Worm (Caenorhabditis elegans) whole organism, young adult: Measurements from ENCODE around the gene C46C2.5.

Source experiments
- B0336.3 ChIP-seq: fragments of 200-800 bp; sonication (Bioruptor generic); IDR thresholded peaks from 2 replicates; pipeline ENCODE4 v1.3.6; 2022; ENCODE audit warnings: missing genetic modification characterization, missing compliant biosample characterization
- F39B2.1 ChIP-seq: fragments of 200-800 bp; sonication (Bioruptor generic); IDR thresholded peaks from 2 replicates; pipeline ENCODE4 v1.3.6; 2022; ENCODE audit warnings: missing genetic modification reagents, missing genetic modification characterization, missing compliant biosample characterization
- F52B5.7 ChIP-seq: sonication (generic microtip); optimal IDR thresholded peaks from 2 replicates; lab custom pipeline; 2016; ENCODE audit warnings: mild to moderate bottlenecking, missing genetic modification characterization, missing compliant biosample characterization
- F57A8.1 ChIP-seq: fragments of 200-800 bp; sonication (Bioruptor generic); optimal IDR thresholded peaks from 2 replicates; lab custom pipeline; 2018; ENCODE audit warnings: mild to moderate bottlenecking, missing genetic modification characterization, moderate library complexity, missing compliant biosample characterization
- K12H6.12 ChIP-seq: fragments of 200-800 bp; sonication (Bioruptor generic); optimal IDR thresholded peaks from 2 replicates; lab custom pipeline; 2018; ENCODE audit warnings: mild to moderate bottlenecking, missing genetic modification characterization, missing compliant biosample characterization
- T07F8.4 ChIP-seq: sonication (generic microtip); optimal IDR thresholded peaks from 2 replicates; lab custom pipeline; 2016; ENCODE audit warnings: mild to moderate bottlenecking, missing genetic modification characterization, moderate library complexity, missing compliant biosample characterization
- Y53F4B.3 ChIP-seq: fragments of 200-800 bp; sonication (Bioruptor generic); IDR thresholded peaks from 2 replicates; pipeline ENCODE4 v1.3.6; 2022; ENCODE audit warnings: missing genetic modification reagents, missing genetic modification characterization, missing compliant biosample characterization
- athp-1 ChIP-seq: sonication (generic microtip); optimal IDR thresholded peaks from 2 replicates; lab custom pipeline; 2017; ENCODE audit warnings: mild to moderate bottlenecking, missing genetic modification characterization, missing compliant biosample characterization
- attf-6 ChIP-seq: fragments of 200-800 bp; sonication (Bioruptor generic); IDR thresholded peaks from 2 replicates; pipeline ENCODE4 v1.3.6; 2022; ENCODE audit warnings: missing genetic modification reagents, missing genetic modification characterization, missing compliant biosample characterization
- bed-1 ChIP-seq: fragments of 200-800 bp; sonication (Bioruptor generic); IDR thresholded peaks from 2 replicates; pipeline ENCODE4 v1.3.6; 2022; ENCODE audit warnings: missing genetic modification reagents, missing genetic modification characterization, missing compliant biosample characterization
- cebp-1 ChIP-seq, 2 experiments: fragments of 200-800 bp in 1 of 2; sonication (Bioruptor generic) in 1 of 2; sonication (generic microtip) in 1 of 2; IDR thresholded peaks in 1 of 2; optimal IDR thresholded peaks in 1 of 2; 2 replicates each; pipeline versions ENCODE4 v1.3.6 to Lab custom; 2017 to 2022; ENCODE audit warnings: missing compliant biosample characterization in 2 of 2, missing genetic modification characterization in 2 of 2, mild to moderate bottlenecking in 1 of 2, missing genetic modification reagents in 1 of 2, moderate library complexity in 1 of 2
- cebp-2 ChIP-seq: fragments of 200-800 bp; sonication (Bioruptor generic); IDR thresholded peaks from 2 replicates; pipeline ENCODE4 v1.3.6; 2022; ENCODE audit warnings: missing genetic modification characterization, missing compliant biosample characterization
- ceh-100 ChIP-seq: fragments of 200-800 bp; sonication (Bioruptor generic); IDR thresholded peaks from 2 replicates; pipeline ENCODE4 v1.3.6; 2022; ENCODE audit warnings: missing genetic modification reagents, missing genetic modification characterization, missing compliant biosample characterization
- ceh-27 ChIP-seq: fragments of 200-800 bp; sonication (Bioruptor generic); optimal IDR thresholded peaks from 2 replicates; lab custom pipeline; 2018; ENCODE audit warnings: mild to moderate bottlenecking, missing genetic modification characterization, moderate library complexity, missing compliant biosample characterization
- ceh-79 ChIP-seq: sonication (generic microtip); optimal IDR thresholded peaks from 2 replicates; lab custom pipeline; 2017; ENCODE audit warnings: mild to moderate bottlenecking, missing genetic modification characterization, missing compliant biosample characterization
- dox-1 ChIP-seq: fragments of 200-800 bp; sonication (Bioruptor generic); IDR thresholded peaks from 2 replicates; pipeline ENCODE4 v1.3.6; 2022; ENCODE audit warnings: missing genetic modification reagents, missing genetic modification characterization, missing compliant biosample characterization
- dpff-1 ChIP-seq: sonication (generic microtip); optimal IDR thresholded peaks from 2 replicates; lab custom pipeline; 2017; ENCODE audit warnings: mild to moderate bottlenecking, missing genetic modification characterization, missing compliant biosample characterization
- dpl-1 ChIP-seq: fragments of 150-350 bp; optimal IDR thresholded peaks from 2 replicates; lab custom pipeline; 2014; ENCODE audit warnings: missing biosample characterization, missing genetic modification reagents, missing genetic modification characterization
- ekl-4 ChIP-seq: fragments of 200-800 bp; sonication (Bioruptor generic); IDR thresholded peaks from 2 replicates; pipeline ENCODE4 v1.3.6; 2022; ENCODE audit warnings: missing genetic modification reagents, missing genetic modification characterization, missing compliant biosample characterization
- ets-4 ChIP-seq: fragments of 200-800 bp; sonication (Bioruptor generic); optimal IDR thresholded peaks from 2 replicates; lab custom pipeline; 2018; ENCODE audit warnings: mild to moderate bottlenecking, missing genetic modification characterization, missing compliant biosample characterization
- fkh-3 ChIP-seq: sonication (generic microtip); optimal IDR thresholded peaks from 2 replicates; lab custom pipeline; 2016; ENCODE audit warnings: mild to moderate bottlenecking, missing genetic modification characterization, missing compliant biosample characterization
- gei-17 ChIP-seq: fragments of 200-800 bp; sonication (Bioruptor generic); optimal IDR thresholded peaks from 2 replicates; lab custom pipeline; 2018; ENCODE audit warnings: mild to moderate bottlenecking, missing genetic modification characterization, missing compliant biosample characterization
- him-1 ChIP-seq: sonication (generic microtip); optimal IDR thresholded peaks from 2 replicates; lab custom pipeline; 2016; ENCODE audit warnings: missing genotype, missing genetic modification reagents, missing genetic modification characterization, missing compliant biosample characterization
- hlh-12 ChIP-seq: sonication (generic microtip); optimal IDR thresholded peaks from 2 replicates; lab custom pipeline; 2016; ENCODE audit warnings: missing genetic modification characterization, missing compliant biosample characterization
- hlh-26 ChIP-seq: fragments of 200-800 bp; sonication (Bioruptor generic); conservative IDR thresholded peaks from 2 replicates; pipeline ENCODE4 v1.3.6; 2022; ENCODE audit warnings: missing genetic modification reagents, missing genetic modification characterization, missing compliant biosample characterization
- hmg-1.2 ChIP-seq: fragments of 200-800 bp; sonication (Bioruptor generic); IDR thresholded peaks from 2 replicates; pipeline ENCODE4 v1.3.6; 2022; ENCODE audit warnings: missing genetic modification reagents, missing genetic modification characterization, missing compliant biosample characterization
- hmg-20 ChIP-seq: fragments of 200-800 bp; sonication (Bioruptor generic); IDR thresholded peaks from 2 replicates; pipeline ENCODE4 v1.3.6; 2022; ENCODE audit warnings: missing genetic modification reagents, missing genetic modification characterization, missing compliant biosample characterization
- hrde-1 ChIP-seq: sonication (generic microtip); optimal IDR thresholded peaks from 2 replicates; lab custom pipeline; 2016; ENCODE audit warnings: missing genetic modification characterization, mild to moderate bottlenecking, missing compliant biosample characterization, moderate library complexity, missing genotype, missing genetic modification reagents, borderline replicate concordance
- hsf-1 ChIP-seq: fragments of 200-800 bp; sonication (Bioruptor generic); IDR thresholded peaks from 2 replicates; pipeline ENCODE4 v1.3.6; 2022; ENCODE audit warnings: missing genetic modification reagents, missing genetic modification characterization, missing compliant biosample characterization
- lag-1 ChIP-seq: fragments of 200-800 bp; sonication (Bioruptor generic); IDR thresholded peaks from 2 replicates; pipeline ENCODE4 v1.3.6; 2022; ENCODE audit warnings: missing genetic modification reagents, missing genetic modification characterization, missing compliant biosample characterization
- lin-26 ChIP-seq: fragments of 200-800 bp; sonication (Bioruptor generic); IDR thresholded peaks from 2 replicates; pipeline ENCODE4 v1.3.6; 2022; ENCODE audit warnings: missing genetic modification reagents, missing genetic modification characterization, missing compliant biosample characterization
- lin-35 ChIP-seq, 3 experiments: fragments of 150-350 bp in 2 of 3; sonication (generic microtip) in 1 of 3; optimal IDR thresholded peaks; 2 replicates each; lab custom pipeline; 2014 to 2018; ENCODE audit warnings: missing biosample characterization in 3 of 3, missing genetic modification characterization in 3 of 3, missing genetic modification reagents in 3 of 3
- madf-3 ChIP-seq: fragments of 200-800 bp; sonication (Bioruptor generic); IDR thresholded peaks from 2 replicates; pipeline ENCODE4 v1.3.6; 2022; ENCODE audit warnings: missing genetic modification reagents, missing genetic modification characterization, missing compliant biosample characterization
- nhr-179 ChIP-seq: sonication (generic microtip); optimal IDR thresholded peaks from 2 replicates; lab custom pipeline; 2016; ENCODE audit warnings: mild to moderate bottlenecking, missing genetic modification characterization, missing compliant biosample characterization
- nhr-27 ChIP-seq: fragments of 200-800 bp; sonication (Bioruptor generic); optimal IDR thresholded peaks from 2 replicates; lab custom pipeline; 2018; ENCODE audit warnings: mild to moderate bottlenecking, missing genetic modification characterization, moderate library complexity, missing compliant biosample characterization
- nhr-80 ChIP-seq: sonication (generic microtip); optimal IDR thresholded peaks from 2 replicates; lab custom pipeline; 2016; ENCODE audit warnings: missing genetic modification characterization, missing compliant biosample characterization
- nhr-90 ChIP-seq: sonication (generic microtip); optimal IDR thresholded peaks from 2 replicates; lab custom pipeline; 2016; ENCODE audit warnings: missing genotype, mild to moderate bottlenecking, missing genetic modification characterization, missing compliant biosample characterization
- pbrm-1 ChIP-seq: fragments of 200-800 bp; sonication (Bioruptor generic); IDR thresholded peaks from 2 replicates; pipeline ENCODE4 v1.3.6; 2022; ENCODE audit warnings: missing genetic modification reagents, missing genetic modification characterization, missing compliant biosample characterization
- sea-2 ChIP-seq: fragments of 200-800 bp; sonication (Bioruptor generic); IDR thresholded peaks from 2 replicates; pipeline ENCODE4 v1.3.6; 2022; ENCODE audit warnings: missing genetic modification characterization, missing compliant biosample characterization
- snpc-3.4 ChIP-seq: sonication (generic microtip); optimal IDR thresholded peaks from 2 replicates; lab custom pipeline; 2017; ENCODE audit warnings: missing genetic modification characterization, mild to moderate bottlenecking, missing compliant biosample characterization, antibody characterized with exemption, moderate library complexity, missing genotype, missing genetic modification reagents
- sptf-2 ChIP-seq: fragments of 200-800 bp; sonication (Bioruptor generic); optimal IDR thresholded peaks from 2 replicates; lab custom pipeline; 2018; ENCODE audit warnings: mild to moderate bottlenecking, missing genetic modification characterization, missing compliant biosample characterization
- tbp1 ChIP-seq: fragments of 200-800 bp; sonication (Bioruptor generic); optimal IDR thresholded peaks from 2 replicates; lab custom pipeline; 2018; ENCODE audit warnings: mild to moderate bottlenecking, missing genetic modification characterization, missing compliant biosample characterization
- xnd-1 ChIP-seq: sonication (generic microtip); optimal IDR thresholded peaks from 2 replicates; lab custom pipeline; 2016; ENCODE audit warnings: missing genotype, missing genetic modification reagents, missing genetic modification characterization, missing compliant biosample characterization
- ztf-22 ChIP-seq: fragments of 200-800 bp; sonication (Bioruptor generic); optimal IDR thresholded peaks from 2 replicates; lab custom pipeline; 2018; ENCODE audit warnings: mild to moderate bottlenecking, missing genetic modification characterization, moderate library complexity, missing compliant biosample characterization
- ztf-25 ChIP-seq: fragments of 200-800 bp; sonication (Bioruptor generic); IDR thresholded peaks from 2 replicates; pipeline ENCODE4 v1.3.6; 2022; ENCODE audit warnings: missing genetic modification reagents, missing genetic modification characterization, missing compliant biosample characterization

C46C2.5 gene

DNA sequence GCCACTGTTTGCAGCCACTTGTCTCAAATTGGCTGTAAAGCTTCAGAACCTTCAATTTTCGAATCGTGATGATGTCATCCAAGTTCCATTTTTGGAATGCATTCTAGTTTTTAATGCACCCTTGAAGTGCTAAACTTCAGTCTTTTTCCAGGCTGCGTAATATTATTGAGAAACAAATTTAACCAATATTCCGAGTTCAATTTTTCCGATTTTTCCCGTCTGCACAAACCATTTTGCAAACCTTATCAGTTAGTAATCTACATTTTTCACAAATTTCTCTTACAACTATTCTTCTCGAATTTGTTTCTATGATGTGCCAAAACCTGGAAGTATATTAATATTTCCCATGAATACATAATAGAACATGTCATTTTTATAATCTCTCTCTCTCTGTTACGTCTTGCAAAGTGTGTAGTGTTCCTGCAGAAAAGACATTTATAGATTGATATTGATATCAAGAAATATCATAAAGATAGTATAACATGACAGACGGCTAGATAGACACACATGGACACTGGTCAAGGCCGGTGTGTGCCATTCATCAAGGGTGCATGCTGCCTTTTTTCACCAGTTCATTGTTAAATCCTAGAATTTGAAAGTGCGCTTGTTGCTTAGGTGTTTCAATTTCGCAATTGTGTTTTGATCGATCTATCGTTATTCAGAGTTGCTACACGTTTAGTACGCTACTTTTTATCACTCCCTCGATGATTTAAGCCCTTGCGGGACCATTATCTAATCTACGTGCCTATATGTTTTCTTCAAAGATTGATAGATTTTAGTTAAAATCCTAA, 6.9 kb upstream of the C46C2.5 start:
- TF ChIP-seq cebp-1 (GFP tag; IDR thresholded peaks at IDR 0.05; lab: Robert Waterston, UW) (no peak), cebp-1 (tag; optimal IDR thresholded peaks at IDR 0.05; lab: Kevin White, UChicago) (peak; percentile 58), dpl-1 (GFP tag; lab: Kevin White, UChicago) (no peak), nhr-179 (tag; lab: Kevin White, UChicago) (no peak), hmg-1.2 (GFP tag; lab: Robert Waterston, UW) (no peak), ztf-22 (GFP tag; lab: Kevin White, UChicago) (no peak), Y53F4B.3 (GFP tag; lab: Robert Waterston, UW) (no peak), gei-17 (GFP tag; lab: Kevin White, UChicago) (no peak), ekl-4 (GFP tag; lab: Robert Waterston, UW) (no peak), ceh-100 (GFP tag; lab: Robert Waterston, UW) (no peak), F57A8.1 (GFP tag; lab: Kevin White, UChicago) (no peak), lag-1 (GFP tag; lab: Robert Waterston, UW) (no peak), xnd-1 (tag; lab: Kevin White, UChicago) (no peak), hsf-1 (GFP tag; lab: Robert Waterston, UW) (no peak), tbp1 (GFP tag; lab: Kevin White, UChicago) (no peak), nhr-80 (peak; percentile 14), ztf-25 (GFP tag; lab: Robert Waterston, UW) (no peak), hlh-12 (tag; lab: Kevin White, UChicago) (no peak), sptf-2 (GFP tag; lab: Kevin White, UChicago) (no peak), madf-3 (GFP tag; lab: Robert Waterston, UW) (0 out of 2 replicates have a peak, but pooled peaks have one; percentile 48)

DNA sequence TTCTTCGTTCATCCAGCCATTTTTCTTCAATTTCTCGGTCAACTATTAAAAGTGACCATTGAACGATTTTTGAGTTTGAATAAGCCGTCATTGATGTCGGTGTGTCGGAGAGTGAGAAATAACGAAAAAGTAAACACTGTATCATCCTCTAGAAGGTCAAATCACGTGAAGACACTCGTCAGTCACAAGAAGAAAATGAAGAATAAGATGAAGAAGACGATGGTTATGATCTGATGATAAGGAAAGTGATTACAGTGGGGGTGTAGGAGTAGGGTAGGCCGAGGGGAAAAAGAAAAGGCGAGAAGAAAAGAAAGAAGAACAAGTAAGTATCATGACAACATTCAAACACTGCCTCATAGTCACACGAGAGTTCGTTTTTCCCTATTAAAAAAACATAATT, 5.7 kb upstream of the C46C2.5 start:
- TF ChIP-seq nhr-179 (tag; lab: Kevin White, UChicago) = no peak
- TF ChIP-seq nhr-90 (tag; lab: Kevin White, UChicago) = peak; percentile 18
- TF ChIP-seq him-1 = no peak
- no peak for TF ChIP-seq cebp-2 (GFP tag; lab: Robert Waterston, UW)
- TF ChIP-seq sptf-2 (GFP tag; lab: Kevin White, UChicago) = no peak
- no peak for TF ChIP-seq dpff-1
- TF ChIP-seq tbp1 (GFP tag; lab: Kevin White, UChicago) = peak; percentile 13
- TF ChIP-seq F39B2.1 = no peak
- 0 out of 2 replicates have a peak, but pooled peaks have one; percentile 24 for TF ChIP-seq ztf-25 (GFP tag; lab: Robert Waterston, UW)
- no peak for TF ChIP-seq dox-1 (GFP tag; lab: Robert Waterston, UW)
- TF ChIP-seq athp-1 = no peak
- no peak for TF ChIP-seq ets-4
- no peak for TF ChIP-seq K12H6.12 (tag; lab: Kevin White, UChicago)
- TF ChIP-seq F52B5.7 (tag; lab: Kevin White, UChicago) = no peak
- no peak for TF ChIP-seq sea-2 (GFP tag; lab: Robert Waterston, UW)
- TF ChIP-seq ceh-79 (tag; lab: Kevin White, UChicago) = no peak
- no peak for TF ChIP-seq bed-1
- 0 out of 2 replicates have a peak, but pooled peaks have one; percentile 22 for TF ChIP-seq pbrm-1 (GFP tag; lab: Robert Waterston, UW)
- no peak for TF ChIP-seq madf-3 (GFP tag; lab: Robert Waterston, UW)
- TF ChIP-seq attf-6 (GFP tag; lab: Robert Waterston, UW) = no peak
- TF ChIP-seq snpc-3.4 (tag; lab: Kevin White, UChicago) = no peak
- TF ChIP-seq lin-35 (GFP tag; optimal IDR thresholded peaks at IDR 0.05; lab: Kevin White, UChicago) = no peak
- 0 out of 2 replicates have a peak, but pooled peaks have one; percentile 42 for TF ChIP-seq lin-26
- TF ChIP-seq B0336.3 (GFP tag; lab: Robert Waterston, UW) = no peak; the same call in 1 of the 2 replicates
- TF ChIP-seq hlh-26 (GFP tag; lab: Robert Waterston, UW) = no peak
- TF ChIP-seq fkh-3 = no peak
- no peak for TF ChIP-seq hrde-1 (tag; lab: Kevin White, UChicago)
- TF ChIP-seq nhr-27 (tag; lab: Kevin White, UChicago) = no peak
- TF ChIP-seq hmg-20 (GFP tag; lab: Robert Waterston, UW) = no peak
- peak; percentile 69 for TF ChIP-seq nhr-80
- TF ChIP-seq T07F8.4 (tag; lab: Kevin White, UChicago) = no peak
- TF ChIP-seq ceh-27 (GFP tag; lab: Kevin White, UChicago) = peak; percentile 30
